Fruit fly (Drosophila melanogaster) Kc167 (cell line): ENCODE results near the gene CG32643.

Experiments used
- Myc ChIP-seq: fragments of >200 bp; optimal IDR thresholded peaks from 2 replicates; lab custom pipeline; 2017; ENCODE audit warnings: missing external identifiers
- Sin3A ChIP-seq: fragments of >200 bp; optimal IDR thresholded peaks from 2 replicates; lab custom pipeline; 2018; ENCODE audit warnings: missing external identifiers
- h ChIP-seq: fragments of >200 bp; optimal IDR thresholded peaks from 3 replicates; lab custom pipeline; 2018; ENCODE audit warnings: missing external identifiers
- insv ChIP-seq: fragments of >200 bp; optimal IDR thresholded peaks from 3 replicates; lab custom pipeline; 2018; ENCODE audit warnings: missing external identifiers
- psq ChIP-seq: fragments of >200 bp; optimal IDR thresholded peaks from 2 replicates; lab custom pipeline; 2017; ENCODE audit warnings: missing external identifiers
- ttk ChIP-seq: sonication (Bioruptor generic); optimal IDR thresholded peaks from 2 replicates; lab custom pipeline; 2017; ENCODE audit warnings: missing external identifiers

The CG32643 gene

dm6 chrX:12986948-12987450, 2.7 kb downstream of the CG32643 start:
- no peak for TF ChIP-seq Sin3A (lab: Kevin White, UChicago)
- TF ChIP-seq Myc (lab: Kevin White, UChicago), result no peak
- no peak for TF ChIP-seq insv (lab: Kevin White, UChicago)
- no peak for TF ChIP-seq psq (lab: Kevin White, UChicago)
- no peak for TF ChIP-seq ttk
- no peak for TF ChIP-seq h (lab: Kevin White, UChicago)

dm6 chrX:12988025-12988801, 3.9 kb downstream of the CG32643 start, which contains the start of gene rsh:
Gene rsh (plus strand): TSS chrX:12988615.
- TF ChIP-seq insv (lab: Kevin White, UChicago), result no peak
- TF ChIP-seq ttk, result no peak
- no peak for TF ChIP-seq Sin3A (lab: Kevin White, UChicago)
- no peak for TF ChIP-seq Myc (lab: Kevin White, UChicago)
- TF ChIP-seq h (lab: Kevin White, UChicago), result no peak
- TF ChIP-seq psq (lab: Kevin White, UChicago), result no peak

dm6 chrX:13004779-13005178, 20.5 kb downstream of the CG32643 start, which contains the start of gene CG15719:
Gene CG15719 (minus strand): TSS chrX:13004879.
- TF ChIP-seq Sin3A (lab: Kevin White, UChicago), result no peak
- TF ChIP-seq psq (lab: Kevin White, UChicago), result no peak
- no peak for TF ChIP-seq insv (lab: Kevin White, UChicago)
- TF ChIP-seq h (lab: Kevin White, UChicago), result no peak
- no peak for TF ChIP-seq ttk
- TF ChIP-seq Myc (lab: Kevin White, UChicago), result no peak

dm6 chrX:13012289-13012688, 28.0 kb downstream of the CG32643 start:
- TF ChIP-seq Sin3A (lab: Kevin White, UChicago) (no peak), psq (lab: Kevin White, UChicago) (no peak), Myc (lab: Kevin White, UChicago) (no peak), h (lab: Kevin White, UChicago) (no peak), insv (lab: Kevin White, UChicago) (no peak), ttk (no peak)

dm6 chrX:13021898-13022297, 37.6 kb downstream of the CG32643 start, which contains the start of gene CG2209:
Gene CG2209 (plus strand): TSS chrX:13022198.
- TF ChIP-seq Myc (lab: Kevin White, UChicago) (no peak), psq (lab: Kevin White, UChicago) (no peak), h (lab: Kevin White, UChicago) (no peak), Sin3A (lab: Kevin White, UChicago) (no peak), insv (lab: Kevin White, UChicago) (no peak), ttk (no peak)

- TF ChIP-seq ttk (no peak), psq (lab: Kevin White, UChicago) (no peak), Sin3A (lab: Kevin White, UChicago) (no peak), h (lab: Kevin White, UChicago) (no peak), insv (lab: Kevin White, UChicago) (no peak), Myc (lab: Kevin White, UChicago) (no peak)
Measured at dm6 chrX:13023777-13024176, 39.5 kb downstream of the CG32643 start.
